Fruit fly (Drosophila melanogaster): Measurements from ENCODE around the gene Prosalpha2.

Gene Prosalpha2

DNA sequence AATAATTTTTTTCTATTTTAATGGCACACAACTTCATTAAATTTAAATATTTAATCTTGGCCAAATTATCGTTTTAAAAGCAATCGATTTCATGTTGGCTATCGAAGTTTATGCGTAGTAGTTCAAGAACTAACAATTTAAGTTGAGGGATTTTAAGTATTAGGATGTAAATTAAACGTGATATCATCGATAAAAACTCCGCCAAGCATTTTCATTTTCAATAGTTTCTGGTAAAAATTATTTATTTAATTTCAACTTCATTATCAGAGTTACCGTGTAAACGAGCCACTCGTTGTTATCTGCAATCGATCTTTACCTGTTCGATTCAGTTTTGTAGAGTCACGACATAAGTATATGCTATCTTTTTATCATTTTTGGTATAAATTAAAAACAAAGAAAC, 28.2 kb upstream of the Prosalpha2 start (continued):
- peak; percentile 89 for TF ChIP-seq CG14965 (GFP tag; optimal IDR thresholded peaks at IDR 0.05; ENCODE audit: borderline replicate concordance)
- TF ChIP-seq D (optimal IDR thresholded peaks at IDR 0.05) = no peak
- TF ChIP-seq D (GFP tag; optimal IDR thresholded peaks at IDR 0.05) = peak; percentile 96
- peak; percentile 99 for TF ChIP-seq CG17829 (tag; optimal IDR thresholded peaks at IDR 0.05)
- peak; percentile 84 for TF ChIP-seq CG18011 (GFP tag; optimal IDR thresholded peaks at IDR 0.05)
- peak; percentile 91 for TF ChIP-seq NC2α (GFP tag; optimal IDR thresholded peaks at IDR 0.05)
- TF ChIP-seq pb (GFP tag; optimal IDR thresholded peaks at IDR 0.05) = peak; percentile 86
- peak; percentile 88 for TF ChIP-seq Lim3 (GFP tag; IDR thresholded peaks at IDR 0.05)
- TF ChIP-seq row (GFP tag; IDR thresholded peaks at IDR 0.05) = peak; percentile 98
- no peak for TF ChIP-seq Tbp (GFP tag; optimal IDR thresholded peaks at IDR 0.05)
- TF ChIP-seq CG14050 (GFP tag; IDR thresholded peaks at IDR 0.05) = peak; percentile 96
- TF ChIP-seq danr (GFP tag; IDR thresholded peaks at IDR 0.05) = peak; percentile 87; the same call in 1 of the 2 replicates
- TF ChIP-seq CG12391 (tag; optimal IDR thresholded peaks at IDR 0.05) = peak; percentile 99
- peak; percentile 47 for TF ChIP-seq Dp (GFP tag; optimal IDR thresholded peaks at IDR 0.05)
- TF ChIP-seq tna (GFP tag; IDR thresholded peaks at IDR 0.05; ENCODE audit: partially characterized antibody) = no peak
- TF ChIP-seq salm (tag; optimal IDR thresholded peaks at IDR 0.05) = peak; percentile 98
- peak; percentile 80 for TF ChIP-seq p53 (GFP tag; optimal IDR thresholded peaks at IDR 0.05)
- TF ChIP-seq CG7963 (GFP tag; IDR thresholded peaks at IDR 0.05; ENCODE audit: partially characterized antibody) = no peak
- peak; percentile 98 for TF ChIP-seq CG12769 (tag; optimal IDR thresholded peaks at IDR 0.05)
- peak; percentile 90 for TF ChIP-seq Ets97D (GFP tag; optimal IDR thresholded peaks at IDR 0.05)
- no peak for TF ChIP-seq cg (GFP tag; optimal IDR thresholded peaks at IDR 0.05)
- peak; percentile 90 for TF ChIP-seq CG31224 (GFP tag; IDR thresholded peaks at IDR 0.05)
- TF ChIP-seq CG34376 (GFP tag; optimal IDR thresholded peaks at IDR 0.05) = peak; percentile 100
- TF ChIP-seq E2f1 (GFP tag; IDR thresholded peaks at IDR 0.05) = peak; percentile 95
- peak; percentile 86 for TF ChIP-seq rib (GFP tag; IDR thresholded peaks at IDR 0.05)
- peak; percentile 98 for TF ChIP-seq CG1233 (GFP tag; optimal IDR thresholded peaks at IDR 0.05)
- peak; percentile 89 for TF ChIP-seq CG7786 (GFP tag; optimal IDR thresholded peaks at IDR 0.05)
- TF ChIP-seq CG13624 (GFP tag; optimal IDR thresholded peaks at IDR 0.05) = peak; percentile 96
- peak; percentile 96 for TF ChIP-seq lilli (GFP tag; optimal IDR thresholded peaks at IDR 0.05)
- TF ChIP-seq her (GFP tag; optimal IDR thresholded peaks at IDR 0.05) = peak; percentile 90
- peak; percentile 54 for TF ChIP-seq Poxn (GFP tag; IDR thresholded peaks at IDR 0.05)
- peak; percentile 97 for TF ChIP-seq dysf (GFP tag; IDR thresholded peaks at IDR 0.05)
- TF ChIP-seq MTF-1 (GFP tag; optimal IDR thresholded peaks at IDR 0.05; ENCODE audit: borderline replicate concordance) = peak; percentile 99
- TF ChIP-seq mam (GFP tag; optimal IDR thresholded peaks at IDR 0.05) = peak; percentile 92
- peak; percentile 92 for TF ChIP-seq Taf1 (GFP tag; IDR thresholded peaks at IDR 0.05)
- peak; percentile 93 for TF ChIP-seq vfl (GFP tag; optimal IDR thresholded peaks at IDR 0.05)
- TF ChIP-seq CG3163 (GFP tag; optimal IDR thresholded peaks at IDR 0.05) = peak; percentile 75
- TF ChIP-seq mld (GFP tag; IDR thresholded peaks at IDR 0.05; ENCODE audit: partially characterized antibody) = no peak
- peak; percentile 100 for TF ChIP-seq CG12071 (GFP tag; optimal IDR thresholded peaks at IDR 0.05)
- peak; percentile 72; the same call in 1 of the 2 replicates for TF ChIP-seq GATAe (GFP tag; conservative IDR thresholded peaks at IDR 0.05)
- peak; percentile 97 for TF ChIP-seq CG3281 (GFP tag; optimal IDR thresholded peaks at IDR 0.05)
- TF ChIP-seq ham (GFP tag; IDR thresholded peaks at IDR 0.05) = peak; percentile 57; the same call in 1 of the 2 replicates
- 0 out of 3 replicates have a peak, but pooled peaks have one; percentile 44 for TF ChIP-seq Doc3 (GFP tag; IDR thresholded peaks at IDR 0.05; ENCODE audit: partially characterized antibody)
- no peak for TF ChIP-seq HLHmδ (GFP tag; optimal IDR thresholded peaks at IDR 0.05)
- TF ChIP-seq pho (GFP tag; optimal IDR thresholded peaks at IDR 0.05) = peak; percentile 91
- peak; percentile 98 for TF ChIP-seq repo (GFP tag; optimal IDR thresholded peaks at IDR 0.05)
- peak; percentile 97 for TF ChIP-seq ap (GFP tag; IDR thresholded peaks at IDR 0.05)
- TF ChIP-seq gt (GFP tag; IDR thresholded peaks at IDR 0.05) = peak; percentile 85
- TF ChIP-seq br (optimal IDR thresholded peaks at IDR 0.05) = no peak
- peak; percentile 99 for TF ChIP-seq kni (GFP tag; optimal IDR thresholded peaks at IDR 0.05)
- TF ChIP-seq CkIIα-i1 (GFP tag; IDR thresholded peaks at IDR 0.05) = peak; percentile 71; the same call in 1 of the 2 replicates
- peak; percentile 93 for TF ChIP-seq CG10462 (GFP tag; optimal IDR thresholded peaks at IDR 0.05)

Data from whole organism, embryonic.